Worm (Caenorhabditis elegans): ENCODE results near the gene Y50E8A.6.

DNA sequence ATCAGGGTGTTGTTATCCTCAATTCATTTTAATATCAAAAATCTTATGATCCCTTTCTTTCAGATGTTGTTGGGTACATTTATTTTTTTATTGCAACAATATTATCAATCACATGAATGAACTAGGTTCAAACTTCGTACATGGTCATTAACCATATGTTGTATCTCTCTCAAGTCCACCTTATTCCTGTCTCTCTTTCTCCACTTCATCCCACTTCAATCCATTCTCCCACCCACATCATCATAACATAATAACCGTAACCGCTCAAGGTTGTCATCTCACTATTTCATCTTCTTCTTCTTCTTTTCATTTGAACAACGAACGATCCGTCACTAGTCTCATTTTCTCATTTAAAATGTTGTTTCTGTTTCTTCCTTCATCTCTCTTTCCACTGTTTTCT lies 15.7 kb downstream of the Y50E8A.6 start:
- TF ChIP-seq lin-39 (tag; optimal IDR thresholded peaks at IDR 0.05) (no peak), nhr-28 (tag; optimal IDR thresholded peaks at IDR 0.05) (no peak), nhr-11 (tag; optimal IDR thresholded peaks at IDR 0.05) (no peak), mdl-1 (tag; optimal IDR thresholded peaks at IDR 0.05) (no peak)
